Fruit fly (Drosophila melanogaster) whole organism, embryonic: ENCODE data around the gene Tsf1.

ENCODE experiments used
- ATbp ChIP-seq: fragments of 200-800 bp; sonication (Bioruptor generic); optimal IDR thresholded peaks from 2 replicates; lab custom pipeline; 2017; ENCODE audit warnings: missing biosample characterization, mild to moderate bottlenecking, missing genetic modification characterization, missing genetic modification reagents
- Atf6 ChIP-seq: fragments of 200-800 bp; sonication (Bioruptor generic); IDR thresholded peaks from 2 replicates; pipeline ENCODE4 v1.3.6; 2022; ENCODE audit warnings: missing biosample characterization, missing genetic modification characterization
- BEAF-32 ChIP-seq: fragments of 200-800 bp; sonication (Bioruptor generic); optimal IDR thresholded peaks from 3 replicates; lab custom pipeline; 2017; ENCODE audit warnings: missing biosample characterization, missing genetic modification characterization, mild to moderate bottlenecking, moderate library complexity, missing genetic modification reagents
- CG10654 ChIP-seq: fragments of 200-800 bp; sonication (Bioruptor generic); optimal IDR thresholded peaks from 2 replicates; lab custom pipeline; 2016; ENCODE audit warnings: missing biosample characterization, missing genetic modification characterization
- CG12744 ChIP-seq: fragments of 200-800 bp; sonication (Bioruptor generic); optimal IDR thresholded peaks from 2 replicates; lab custom pipeline; 2016; ENCODE audit warnings: missing biosample characterization, missing genetic modification characterization
- CG13424 ChIP-seq: fragments of 200-800 bp; sonication (Bioruptor generic); optimal IDR thresholded peaks from 2 replicates; lab custom pipeline; 2019; ENCODE audit warnings: missing biosample characterization, mild to moderate bottlenecking, missing genetic modification characterization, moderate library complexity
- CG14667 ChIP-seq: fragments of 200-800 bp; sonication (Bioruptor generic); IDR thresholded peaks from 2 replicates; pipeline ENCODE4 v1.3.6; 2022; ENCODE audit warnings: missing biosample characterization, missing genetic modification characterization
- CG14965 ChIP-seq: fragments of 200-800 bp; sonication (Bioruptor generic); optimal IDR thresholded peaks from 2 replicates; lab custom pipeline; 2016; ENCODE audit warnings: missing biosample characterization, missing genetic modification characterization, borderline replicate concordance
- CG15479 ChIP-seq: fragments of 200-800 bp; sonication (Bioruptor generic); optimal IDR thresholded peaks from 3 replicates; lab custom pipeline; 2019; ENCODE audit warnings: missing biosample characterization, mild to moderate bottlenecking, missing genetic modification characterization, moderate library complexity
- CG1602 ChIP-seq: fragments of 200-800 bp; sonication (Bioruptor generic); optimal IDR thresholded peaks from 3 replicates; lab custom pipeline; 2016; ENCODE audit warnings: missing biosample characterization, missing genetic modification characterization
- CG17912 ChIP-seq: fragments of 200-800 bp; sonication (Bioruptor generic); optimal IDR thresholded peaks from 2 replicates; lab custom pipeline; 2018; ENCODE audit warnings: missing biosample characterization, mild to moderate bottlenecking, missing genetic modification characterization
- CG2116 ChIP-seq: fragments of 200-800 bp; sonication (Bioruptor generic); optimal IDR thresholded peaks from 3 replicates; lab custom pipeline; 2018; ENCODE audit warnings: missing biosample characterization, mild to moderate bottlenecking, missing genetic modification characterization
- CG31388 ChIP-seq: fragments of 200-800 bp; sonication (Bioruptor generic); optimal IDR thresholded peaks from 2 replicates; lab custom pipeline; 2016; ENCODE audit warnings: missing biosample characterization, missing genetic modification characterization
- CG34376 ChIP-seq: fragments of 200-800 bp; sonication (Bioruptor generic); optimal IDR thresholded peaks from 2 replicates; lab custom pipeline; 2018; ENCODE audit warnings: missing biosample characterization, mild to moderate bottlenecking, missing genetic modification characterization
- CG4820 ChIP-seq: fragments of 200-800 bp; sonication (Bioruptor generic); optimal IDR thresholded peaks from 3 replicates; lab custom pipeline; 2016; ENCODE audit warnings: missing biosample characterization, missing genetic modification characterization
- CG7357 ChIP-seq: fragments of 200-800 bp; sonication (Bioruptor generic); IDR thresholded peaks from 3 replicates; pipeline ENCODE4 v1.3.6; 2022; ENCODE audit warnings: missing biosample characterization, missing genetic modification characterization
- CG8388 ChIP-seq: fragments of 200-800 bp; sonication (Bioruptor generic); optimal IDR thresholded peaks from 2 replicates; lab custom pipeline; 2019; ENCODE audit warnings: missing biosample characterization, mild to moderate bottlenecking, missing genetic modification characterization, moderate library complexity
- D19A ChIP-seq: fragments of 200-800 bp; optimal IDR thresholded peaks from 3 replicates; lab custom pipeline; 2019; ENCODE audit warnings: missing biosample characterization, mild to moderate bottlenecking, missing genetic modification characterization, moderate library complexity
- Doc3 ChIP-seq: fragments of 200-800 bp; sonication (Bioruptor generic); IDR thresholded peaks from 3 replicates; pipeline ENCODE4 v1.3.6; 2022; ENCODE audit warnings: missing biosample characterization, missing genetic modification characterization; ENCODE audit not compliant: partially characterized antibody
- Ets97D ChIP-seq: fragments of 200-800 bp; sonication (Bioruptor generic); optimal IDR thresholded peaks from 3 replicates; lab custom pipeline; 2016; ENCODE audit warnings: missing biosample characterization, missing genetic modification characterization
- Fer3 ChIP-seq: fragments of 200-800 bp; sonication (Bioruptor generic); optimal IDR thresholded peaks from 2 replicates; lab custom pipeline; 2018; ENCODE audit warnings: missing biosample characterization, mild to moderate bottlenecking, missing genetic modification characterization, moderate library complexity
- HLH54F ChIP-seq: fragments of 200-800 bp; sonication (Bioruptor generic); optimal IDR thresholded peaks from 3 replicates; lab custom pipeline; 2016; ENCODE audit warnings: missing biosample characterization, missing genetic modification characterization
- HmgZ ChIP-seq: fragments of 200-800 bp; sonication (Bioruptor generic); optimal IDR thresholded peaks from 2 replicates; lab custom pipeline; 2018; ENCODE audit warnings: missing biosample characterization, mild to moderate bottlenecking, missing genetic modification characterization
- Hmr ChIP-seq: fragments of 200-800 bp; sonication (Bioruptor generic); optimal IDR thresholded peaks from 3 replicates; lab custom pipeline; 2017; ENCODE audit warnings: mild to moderate bottlenecking, missing biosample characterization, missing genetic modification reagents, missing genetic modification characterization
- Hr78 ChIP-seq, 2 experiments: fragments of 200-800 bp in 1 of 2; fragments of >200 bp in 1 of 2; sonication (Bioruptor generic) in 1 of 2; optimal IDR thresholded peaks; 2 replicates each; lab custom pipeline; 2017 to 2019; ENCODE audit warnings: missing biosample characterization in 2 of 2, missing genetic modification characterization in 2 of 2, mild to moderate bottlenecking in 1 of 2, moderate library complexity in 1 of 2
- Oli ChIP-seq: fragments of 200-800 bp; sonication (Bioruptor generic); optimal IDR thresholded peaks from 2 replicates; lab custom pipeline; 2018; ENCODE audit warnings: missing biosample characterization, mild to moderate bottlenecking, missing genetic modification characterization, moderate library complexity
- Ptx1 ChIP-seq: fragments of 200-800 bp; sonication (Bioruptor generic); IDR thresholded peaks from 2 replicates; pipeline ENCODE4 v1.3.6; 2022; ENCODE audit warnings: missing biosample characterization, missing genetic modification characterization
- Scr ChIP-seq: fragments of 200-800 bp; sonication (Bioruptor generic); IDR thresholded peaks from 2 replicates; pipeline ENCODE4 v1.3.6; 2022; ENCODE audit warnings: missing biosample characterization, missing genetic modification characterization; ENCODE audit not compliant: partially characterized antibody
- Sox102F ChIP-seq: fragments of 200-800 bp; sonication (Bioruptor generic); optimal IDR thresholded peaks from 2 replicates; lab custom pipeline; 2018; ENCODE audit warnings: missing biosample characterization, mild to moderate bottlenecking, missing genetic modification characterization, moderate library complexity
- TFAM ChIP-seq: fragments of 200-800 bp; sonication (Bioruptor generic); optimal IDR thresholded peaks from 2 replicates; lab custom pipeline; 2017; ENCODE audit warnings: missing biosample characterization, missing genetic modification characterization, inconsistent platforms
- Taf1 ChIP-seq: fragments of 200-800 bp; sonication (Bioruptor generic); IDR thresholded peaks from 2 replicates; pipeline ENCODE4 v1.3.6; 2022; ENCODE audit warnings: missing biosample characterization, missing genetic modification characterization
- abd-A ChIP-seq: fragments of 200-800 bp; sonication (Bioruptor generic); optimal IDR thresholded peaks from 3 replicates; lab custom pipeline; 2019; ENCODE audit warnings: missing biosample characterization, mild to moderate bottlenecking, missing genetic modification characterization, moderate library complexity
- bowl ChIP-seq: fragments of 200-800 bp; sonication (Bioruptor generic); IDR thresholded peaks from 2 replicates; pipeline ENCODE4 v1.3.6; 2022; ENCODE audit warnings: missing biosample characterization, missing genetic modification characterization
- cad ChIP-seq: fragments of >200 bp; optimal IDR thresholded peaks from 2 replicates; lab custom pipeline; 2017; ENCODE audit warnings: missing biosample characterization, missing genetic modification characterization
- chm ChIP-seq: fragments of 200-800 bp; sonication (Bioruptor generic); IDR thresholded peaks from 2 replicates; pipeline ENCODE4 v1.3.6; 2022; ENCODE audit warnings: missing biosample characterization, missing genetic modification characterization
- chn ChIP-seq: fragments of 200-800 bp; sonication (Bioruptor generic); optimal IDR thresholded peaks from 2 replicates; lab custom pipeline; 2016; ENCODE audit warnings: missing biosample characterization, missing genetic modification characterization
- crc ChIP-seq: fragments of 200-800 bp; sonication (Bioruptor generic); optimal IDR thresholded peaks from 2 replicates; lab custom pipeline; 2016; ENCODE audit warnings: missing biosample characterization, missing genetic modification characterization
- dan ChIP-seq: fragments of 200-800 bp; sonication (Bioruptor generic); IDR thresholded peaks from 2 replicates; pipeline ENCODE4 v1.3.6; 2022; ENCODE audit warnings: missing biosample characterization, missing genetic modification characterization
- dm ChIP-seq: fragments of 200-800 bp; sonication (Bioruptor generic); optimal IDR thresholded peaks from 3 replicates; lab custom pipeline; 2016; ENCODE audit warnings: missing biosample characterization, missing genetic modification characterization
- dmrt99B ChIP-seq: fragments of 200-800 bp; sonication (Bioruptor generic); optimal IDR thresholded peaks from 2 replicates; lab custom pipeline; 2018; ENCODE audit warnings: missing biosample characterization, mild to moderate bottlenecking, missing genetic modification characterization, moderate library complexity
- dpn ChIP-seq, 2 experiments: fragments of 200-800 bp; sonication (Bioruptor generic); optimal IDR thresholded peaks; 3 replicates each; lab custom pipeline; 2016; ENCODE audit warnings: missing biosample characterization in 2 of 2, missing genetic modification characterization in 2 of 2
- esg ChIP-seq: fragments of 200-800 bp; sonication (Bioruptor generic); conservative IDR thresholded peaks from 2 replicates; pipeline ENCODE4 v1.3.6; 2022; ENCODE audit warnings: missing biosample characterization, missing genetic modification characterization
- fd64A ChIP-seq: fragments of 200-800 bp; sonication (Bioruptor generic); optimal IDR thresholded peaks from 3 replicates; lab custom pipeline; 2018; ENCODE audit warnings: missing biosample characterization, mild to moderate bottlenecking, missing genetic modification characterization
- grn ChIP-seq: fragments of 200-800 bp; sonication (Bioruptor generic); optimal IDR thresholded peaks from 3 replicates; lab custom pipeline; 2017; ENCODE audit warnings: missing biosample characterization, missing genetic modification characterization
- hbn ChIP-seq: fragments of 200-800 bp; sonication (Bioruptor generic); IDR thresholded peaks from 2 replicates; pipeline ENCODE4 v1.3.6; 2022; ENCODE audit warnings: missing biosample characterization, missing genetic modification characterization; ENCODE audit not compliant: partially characterized antibody
- lilli ChIP-seq: fragments of 200-800 bp; sonication (Bioruptor generic); optimal IDR thresholded peaks from 3 replicates; lab custom pipeline; 2016; ENCODE audit warnings: missing biosample characterization, missing genetic modification characterization
- nerfin-2 ChIP-seq: fragments of 200-800 bp; sonication (Bioruptor generic); IDR thresholded peaks from 2 replicates; pipeline ENCODE4 v1.3.6; 2022; ENCODE audit warnings: missing biosample characterization, missing genetic modification characterization; ENCODE audit not compliant: partially characterized antibody
- pan ChIP-seq, 4 experiments: fragments of >200 bp in 3 of 4; fragments of 200-800 bp in 1 of 4; sonication (Bioruptor generic) in 1 of 4; optimal IDR thresholded peaks in 3 of 4; IDR thresholded peaks in 1 of 4; 2 replicates each; pipeline versions ENCODE4 v1.3.6 to Lab custom; 2017 to 2022; ENCODE audit warnings: missing biosample characterization in 2 of 4, missing genetic modification characterization in 2 of 4, mixed read lengths in 1 of 4
- row ChIP-seq: fragments of 200-800 bp; sonication (Bioruptor generic); IDR thresholded peaks from 3 replicates; pipeline ENCODE4 v1.3.6; 2022; ENCODE audit warnings: missing biosample characterization, missing genetic modification characterization
- salm ChIP-seq: fragments of 200-800 bp; sonication (Bioruptor generic); optimal IDR thresholded peaks from 2 replicates; lab custom pipeline; 2018; ENCODE audit warnings: missing biosample characterization, mild to moderate bottlenecking, missing genetic modification characterization

The Tsf1 gene

dm6 chrX:18358352-18358931 lies 28.4 kb upstream of the Tsf1 start, which contains the start of gene CG6106 (continued):
- TF ChIP-seq Fer3 (tag; lab: Kevin White, UChicago) (peak; percentile 13), CG14965 (GFP tag; lab: Kevin White, UChicago) (no peak), dan (GFP tag; lab: Robert Waterston, UW) (no peak), TFAM (GFP tag; lab: Kevin White, UChicago) (no peak), Hmr (GFP tag; lab: Kevin White, UChicago) (no peak), crc (GFP tag; lab: Kevin White, UChicago) (no peak), Sox102F (GFP tag; lab: Kevin White, UChicago) (peak; percentile 48), HLH54F (GFP tag; lab: Kevin White, UChicago) (no peak), salm (tag; lab: Kevin White, UChicago) (no peak), BEAF-32 (GFP tag; lab: Kevin White, UChicago) (no peak), Hr78 (GFP tag; optimal IDR thresholded peaks at IDR 0.05; lab: Kevin White, UChicago) (no peak), abd-A (tag; lab: Kevin White, UChicago) (no peak), CG12744 (no peak), esg (no peak), hbn (GFP tag; lab: Robert Waterston, UW) (no peak), CG31388 (GFP tag; lab: Kevin White, UChicago) (no peak), fd64A (GFP tag; lab: Kevin White, UChicago) (no peak), CG13424 (peak; percentile 39), CG2116 (GFP tag; lab: Kevin White, UChicago) (no peak), CG34376 (no peak), CG4820 (peak; percentile 21), CG15479 (no peak), chn (GFP tag; lab: Kevin White, UChicago) (no peak), dm (GFP tag; lab: Kevin White, UChicago) (no peak), Scr (GFP tag; lab: Robert Waterston, UW) (no peak), Taf1 (GFP tag; lab: Robert Waterston, UW) (no peak), grn (GFP tag; lab: Kevin White, UChicago) (no peak), bowl (no peak), nerfin-2 (GFP tag; lab: Robert Waterston, UW) (no peak), chm (GFP tag; lab: Robert Waterston, UW) (no peak), CG7357 (GFP tag; lab: Robert Waterston, UW) (no peak), CG14667 (GFP tag; lab: Robert Waterston, UW) (no peak), Atf6 (GFP tag; lab: Robert Waterston, UW) (no peak), CG10654 (GFP tag; lab: Kevin White, UChicago) (no peak), HmgZ (tag; lab: Kevin White, UChicago) (no peak), pan (optimal IDR thresholded peaks at IDR 0.05; lab: Kevin White, UChicago) (no peak), pan (GFP tag; optimal IDR thresholded peaks at IDR 0.05 in 1 of 2, IDR thresholded peaks at IDR 0.05 in 1 of 2) (no peak), CG8388 (no peak), D19A (tag; lab: Kevin White, UChicago) (peak; percentile 5), dmrt99B (peak; percentile 54), Ptx1 (GFP tag; lab: Robert Waterston, UW) (peak; percentile 52; the same call in 1 of the 2 replicates), ATbp (GFP tag; lab: Kevin White, UChicago) (no peak), Ets97D (GFP tag; lab: Kevin White, UChicago) (no peak), lilli (GFP tag; lab: Kevin White, UChicago) (no peak), Oli (no peak), dpn (GFP tag; optimal IDR thresholded peaks at IDR 0.05; lab: Kevin White, UChicago) (no peak), cad (GFP tag; lab: Kevin White, UChicago) (no peak), Doc3 (GFP tag; lab: Robert Waterston, UW) (no peak), CG17912 (GFP tag; lab: Kevin White, UChicago) (no peak), CG1602 (GFP tag; lab: Kevin White, UChicago) (no peak), row (GFP tag; lab: Robert Waterston, UW) (peak; percentile 31)
